Worm (Caenorhabditis elegans) whole organism, L2 larva: ENCODE measurements around the gene oac-21.

Experiments
- F13H6.1 ChIP-seq: sonication (generic microtip); optimal IDR thresholded peaks from 2 replicates; lab custom pipeline; 2016; ENCODE audit warnings: missing genetic modification characterization, missing compliant biosample characterization
- egl-27 ChIP-seq: sonication (generic microtip); optimal IDR thresholded peaks from 3 replicates; lab custom pipeline; 2017; ENCODE audit warnings: missing biosample characterization, missing genetic modification reagents, missing genetic modification characterization
- sma-9 ChIP-seq, 2 experiments: fragments of 150-350 bp in 1 of 2; sonication (generic microtip) in 1 of 2; optimal IDR thresholded peaks; 2 replicates each; lab custom pipeline; 2014 to 2016; ENCODE audit warnings: missing genetic modification characterization in 2 of 2, mild to moderate bottlenecking in 1 of 2, missing biosample characterization in 1 of 2, missing compliant biosample characterization in 1 of 2, missing genetic modification reagents in 1 of 2, moderate library complexity in 1 of 2

ce11 chrIV:3864944-3865343, 24.1 kb upstream of the oac-21 start, which contains the start of gene aat-8:
- no peak for TF ChIP-seq egl-27 (tag; lab: Kevin White, UChicago)
- no peak for TF ChIP-seq F13H6.1 (tag; lab: Kevin White, UChicago)
- TF ChIP-seq sma-9 (GFP tag; optimal IDR thresholded peaks at IDR 0.05; lab: Kevin White, UChicago): no peak
- no peak for TF ChIP-seq sma-9 (tag; optimal IDR thresholded peaks at IDR 0.05; lab: Kevin White, UChicago)
